Worm (Caenorhabditis elegans): ENCODE measurements around the gene Y71H2AM.20.

The Y71H2AM.20 gene

ce11 chrIII:2768635-2769034 is 17.1 kb downstream of the Y71H2AM.20 start, which contains the start of gene swsn-3 (continued):
- TF ChIP-seq mdl-1 (tag; optimal IDR thresholded peaks at IDR 0.05) = peak in 1 of 2 experiments; percentile 82
- TF ChIP-seq ceh-88 (GFP tag; IDR thresholded peaks at IDR 0.05) = peak; percentile 59
- TF ChIP-seq unc-62 (GFP tag; optimal IDR thresholded peaks at IDR 0.05) = no peak
- peak; percentile 92 for TF ChIP-seq nhr-47 (tag; optimal IDR thresholded peaks at IDR 0.05)
- TF ChIP-seq isw-1 (GFP tag; IDR thresholded peaks at IDR 0.05) = peak; percentile 84
- peak; percentile 77 for TF ChIP-seq ztf-4 (tag; optimal IDR thresholded peaks at IDR 0.05)
- TF ChIP-seq mab-9 (GFP tag; IDR thresholded peaks at IDR 0.05) = no peak
- peak; percentile 82 for TF ChIP-seq irx-1 (tag; optimal IDR thresholded peaks at IDR 0.05)
- peak; percentile 83 for TF ChIP-seq hpl-2 (GFP tag; optimal IDR thresholded peaks at IDR 0.05)
- no peak for TF ChIP-seq nhr-28 (tag; optimal IDR thresholded peaks at IDR 0.05)
- TF ChIP-seq unc-30 (tag; optimal IDR thresholded peaks at IDR 0.05) = no peak
- TF ChIP-seq C16A3.4 (tag; optimal IDR thresholded peaks at IDR 0.05) = peak; percentile 86
- TF ChIP-seq unc-86 (tag; optimal IDR thresholded peaks at IDR 0.05) = peak; percentile 87
- no peak for TF ChIP-seq efl-3 (GFP tag; optimal IDR thresholded peaks at IDR 0.05)
- TF ChIP-seq efl-1 (optimal IDR thresholded peaks at IDR 0.05) = peak; percentile 87
- peak; percentile 83 to 98 for TF ChIP-seq efl-1 (GFP tag; optimal IDR thresholded peaks at IDR 0.05 in 1 of 2)
- peak; percentile 56 to 88 (median 77) for TF ChIP-seq ceh-82 (tag; optimal IDR thresholded peaks at IDR 0.05)
- TF ChIP-seq lin-14 (GFP tag; optimal IDR thresholded peaks at IDR 0.05) = peak; percentile 86
- TF ChIP-seq unc-98 (GFP tag; IDR thresholded peaks at IDR 0.05) = peak; percentile 40; the same call in 1 of the 2 replicates
- no peak for TF ChIP-seq ceh-63 (GFP tag; optimal IDR thresholded peaks at IDR 0.05)
- TF ChIP-seq mef-2 (tag; optimal IDR thresholded peaks at IDR 0.05) = no peak
- no peak for TF ChIP-seq pqm-1 (tag; optimal IDR thresholded peaks at IDR 0.05)
- TF ChIP-seq xbp-1 (tag; optimal IDR thresholded peaks at IDR 0.05) = peak; percentile 88
- TF ChIP-seq pax-3 (tag; optimal IDR thresholded peaks at IDR 0.05) = peak; percentile 63
- TF ChIP-seq elt-3 (tag; optimal IDR thresholded peaks at IDR 0.05) = peak in 2 of 6 experiments; percentile 33 to 83
- peak; percentile 93 for TF ChIP-seq skn-1 (tag; optimal IDR thresholded peaks at IDR 0.05)
- TF ChIP-seq fkh-10 (GFP tag; optimal IDR thresholded peaks at IDR 0.05) = peak; percentile 56
- TF ChIP-seq hlh-17 (GFP tag; optimal IDR thresholded peaks at IDR 0.05; ENCODE audit: borderline replicate concordance) = no peak
- TF ChIP-seq alr-1 (tag; optimal IDR thresholded peaks at IDR 0.05; ENCODE audit: borderline replicate concordance) = no peak
- TF ChIP-seq aha-1 (tag; optimal IDR thresholded peaks at IDR 0.05) = no peak
- TF ChIP-seq snu-23 (GFP tag; optimal IDR thresholded peaks at IDR 0.05) = peak; percentile 89
- peak; percentile 91 for TF ChIP-seq nhr-90 (tag; optimal IDR thresholded peaks at IDR 0.05; ENCODE audit: poor library complexity)

- TF ChIP-seq irx-1 (tag; optimal IDR thresholded peaks at IDR 0.05) = no peak
- TF ChIP-seq lin-14 (GFP tag; optimal IDR thresholded peaks at IDR 0.05) = no peak
- TF ChIP-seq nhr-77 (tag; optimal IDR thresholded peaks at IDR 0.05) = no peak
- no peak for TF ChIP-seq nhr-47 (tag; optimal IDR thresholded peaks at IDR 0.05)
- TF ChIP-seq jun-1 (tag; optimal IDR thresholded peaks at IDR 0.05) = peak; percentile 52
- peak in 1 of 2 experiments; percentile 31 for TF ChIP-seq lin-35 (GFP tag; optimal IDR thresholded peaks at IDR 0.05)
- TF ChIP-seq vab-15 (tag; optimal IDR thresholded peaks at IDR 0.05) = no peak
- no peak for TF ChIP-seq nhr-71 (tag; optimal IDR thresholded peaks at IDR 0.05)
- peak in 1 of 2 experiments; percentile 7 for TF ChIP-seq mdl-1 (tag; optimal IDR thresholded peaks at IDR 0.05)
- TF ChIP-seq lin-39 (tag; optimal IDR thresholded peaks at IDR 0.05) = no peak
- TF ChIP-seq ets-5 (GFP tag; IDR thresholded peaks at IDR 0.05) = no peak
- no peak for TF ChIP-seq C34B4.2 (tag; optimal IDR thresholded peaks at IDR 0.05)
- peak; percentile 81 for TF ChIP-seq elt-2 (tag; optimal IDR thresholded peaks at IDR 0.05)
These were observed 25.0 kb downstream of the Y71H2AM.20 start, which contains the start of gene pho-9 for ce11 chrIII:2760726-2761125. TSS of gene pho-9 (minus strand) at chrIII:2760816.

Data from whole organism, L1 larva.